Fruit fly (Drosophila melanogaster): ENCODE measurements around the gene CG2772.

CG2772 gene

dm6 chr2L:3465918-3466727, 20.3 kb downstream of the CG2772 start, which contains the start of the genes msl-2 and ND-PDSW:
Gene msl-2 (minus strand): TSS chr2L:3466112.
Gene ND-PDSW (plus strand): TSS chr2L:3466157.
- TF ChIP-seq psq (optimal IDR thresholded peaks at IDR 0.05) (no peak), pan (optimal IDR thresholded peaks at IDR 0.05) (no peak), EcR (GFP tag; optimal IDR thresholded peaks at IDR 0.05) (no peak), usp (GFP tag; optimal IDR thresholded peaks at IDR 0.05) (no peak), Dll (optimal IDR thresholded peaks at IDR 0.05) (no peak), CG8478 (optimal IDR thresholded peaks at IDR 0.05) (no peak)

dm6 chr2L:3466846-3467245, 21.1 kb downstream of the CG2772 start:
- TF ChIP-seq pan (optimal IDR thresholded peaks at IDR 0.05), result no peak

dm6 chr2L:3469869-3470268, 24.1 kb downstream of the CG2772 start, which contains the start of the genes Pif1 and CG31776:
Gene Pif1 (minus strand): TSS chr2L:3470004.
Gene CG31776 (plus strand): TSS chr2L:3470182.
- no peak for TF ChIP-seq CG8478 (optimal IDR thresholded peaks at IDR 0.05)
- no peak for TF ChIP-seq pan (optimal IDR thresholded peaks at IDR 0.05)
- no peak for TF ChIP-seq Dll (optimal IDR thresholded peaks at IDR 0.05)
- no peak for TF ChIP-seq psq (optimal IDR thresholded peaks at IDR 0.05)
- no peak for TF ChIP-seq usp (GFP tag; optimal IDR thresholded peaks at IDR 0.05)
- TF ChIP-seq EcR (GFP tag; optimal IDR thresholded peaks at IDR 0.05), result no peak

dm6 chr2L:3472242-3472641, 26.4 kb downstream of the CG2772 start, which contains the start of gene Pgant4:
Gene Pgant4 (plus strand): TSS chr2L:3472603.
- no peak for TF ChIP-seq CG8478 (optimal IDR thresholded peaks at IDR 0.05)
- TF ChIP-seq psq (optimal IDR thresholded peaks at IDR 0.05), result no peak
- TF ChIP-seq usp (GFP tag; optimal IDR thresholded peaks at IDR 0.05), result no peak
- no peak for TF ChIP-seq pan (optimal IDR thresholded peaks at IDR 0.05)
- no peak for TF ChIP-seq Dll (optimal IDR thresholded peaks at IDR 0.05)
- no peak for TF ChIP-seq EcR (GFP tag; optimal IDR thresholded peaks at IDR 0.05)

- TF ChIP-seq psq (optimal IDR thresholded peaks at IDR 0.05) (no peak), usp (GFP tag; optimal IDR thresholded peaks at IDR 0.05) (no peak), Dll (optimal IDR thresholded peaks at IDR 0.05) (no peak), CG8478 (optimal IDR thresholded peaks at IDR 0.05) (no peak), EcR (GFP tag; optimal IDR thresholded peaks at IDR 0.05) (no peak), pan (optimal IDR thresholded peaks at IDR 0.05) (no peak)
These were observed 29.4 kb downstream of the CG2772 start for dm6 chr2L:3475168-3475567.

- TF ChIP-seq pan (optimal IDR thresholded peaks at IDR 0.05) (no peak), CG8478 (optimal IDR thresholded peaks at IDR 0.05) (no peak), Dll (optimal IDR thresholded peaks at IDR 0.05) (no peak), psq (optimal IDR thresholded peaks at IDR 0.05) (no peak), usp (GFP tag; optimal IDR thresholded peaks at IDR 0.05) (no peak), EcR (GFP tag; optimal IDR thresholded peaks at IDR 0.05) (no peak)
These were observed 30.2 kb downstream of the CG2772 start for dm6 chr2L:3475948-3476347.

dm6 chr2L:3476399-3477056, 30.7 kb downstream of the CG2772 start:
- TF ChIP-seq Dll (optimal IDR thresholded peaks at IDR 0.05) (no peak), CG8478 (optimal IDR thresholded peaks at IDR 0.05) (no peak), usp (GFP tag; optimal IDR thresholded peaks at IDR 0.05) (no peak), psq (optimal IDR thresholded peaks at IDR 0.05) (no peak)

- TF ChIP-seq usp (GFP tag; optimal IDR thresholded peaks at IDR 0.05) (no peak), pan (optimal IDR thresholded peaks at IDR 0.05) (peak; percentile 85)
These were observed 31.4 kb downstream of the CG2772 start for dm6 chr2L:3477057-3477755.

- no peak for TF ChIP-seq EcR (GFP tag; optimal IDR thresholded peaks at IDR 0.05)
- TF ChIP-seq psq (optimal IDR thresholded peaks at IDR 0.05), result no peak
- TF ChIP-seq usp (GFP tag; optimal IDR thresholded peaks at IDR 0.05), result no peak
- TF ChIP-seq Dll (optimal IDR thresholded peaks at IDR 0.05), result peak; percentile 75
- no peak for TF ChIP-seq CG8478 (optimal IDR thresholded peaks at IDR 0.05)
- TF ChIP-seq pan (optimal IDR thresholded peaks at IDR 0.05), result no peak
These were observed 32.5 kb downstream of the CG2772 start, which contains the start of gene Thor for dm6 chr2L:3478034-3478880. Gene Thor (plus strand): TSS chr2L:3478434.

- TF ChIP-seq usp (GFP tag; optimal IDR thresholded peaks at IDR 0.05) (no peak), EcR (GFP tag; optimal IDR thresholded peaks at IDR 0.05) (no peak), pan (optimal IDR thresholded peaks at IDR 0.05) (no peak), Dll (optimal IDR thresholded peaks at IDR 0.05) (no peak)
These were observed 34.1 kb downstream of the CG2772 start for dm6 chr2L:3479697-3480442.

dm6 chr2L:3480443-3480839, 34.6 kb downstream of the CG2772 start:
- TF ChIP-seq psq (optimal IDR thresholded peaks at IDR 0.05) (no peak), CG8478 (optimal IDR thresholded peaks at IDR 0.05) (no peak), pan (optimal IDR thresholded peaks at IDR 0.05) (no peak), Dll (optimal IDR thresholded peaks at IDR 0.05) (no peak), EcR (GFP tag; optimal IDR thresholded peaks at IDR 0.05) (no peak), usp (GFP tag; optimal IDR thresholded peaks at IDR 0.05) (no peak)
